Fruit fly (Drosophila melanogaster) whole organism, embryonic: ENCODE results near the gene Obp99b.

Experiments
- CG12236 ChIP-seq: fragments of 200-800 bp; sonication (Bioruptor generic); optimal IDR thresholded peaks from 2 replicates; lab custom pipeline; 2016; ENCODE audit warnings: missing biosample characterization, missing genetic modification characterization
- Ptx1 ChIP-seq: fragments of 200-800 bp; sonication (Bioruptor generic); IDR thresholded peaks from 2 replicates; pipeline ENCODE4 v1.3.6; 2022; ENCODE audit warnings: missing biosample characterization, missing genetic modification characterization
- Vsx1 ChIP-seq: fragments of 200-800 bp; sonication (Bioruptor generic); optimal IDR thresholded peaks from 2 replicates; lab custom pipeline; 2017; ENCODE audit warnings: missing biosample characterization, mild to moderate bottlenecking, missing genetic modification characterization, missing genetic modification reagents

DNA sequence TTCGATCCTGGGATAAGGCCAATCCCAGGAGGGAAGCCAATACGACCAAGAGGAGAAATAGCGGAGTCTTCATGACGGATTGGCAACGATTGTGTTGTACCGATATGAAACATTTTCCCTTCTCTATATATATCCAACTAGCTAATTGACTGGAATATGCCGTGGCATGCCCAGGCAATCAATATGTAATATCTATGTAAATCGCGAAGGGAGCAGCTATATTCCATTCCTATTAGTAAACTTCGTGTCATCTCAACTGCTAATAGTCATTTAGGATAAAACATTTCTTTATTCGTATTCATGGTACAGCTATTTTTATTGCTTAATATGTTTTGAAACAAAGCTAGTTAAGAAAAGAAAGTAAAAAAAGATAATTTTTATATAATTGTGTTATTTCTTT is 1.4 kb downstream of the Obp99b start, which contains the start of gene Dup99B:
- TF ChIP-seq Vsx1 (GFP tag; lab: Kevin White, UChicago): no peak
- TF ChIP-seq CG12236 (GFP tag; lab: Kevin White, UChicago): no peak
- TF ChIP-seq Ptx1 (GFP tag; lab: Robert Waterston, UW): no peak
